Fruit fly (Drosophila melanogaster): ENCODE data around the gene CG18265.

dm6 chr3L:17474711-17475451 lies 35.7 kb downstream of the CG18265 start, which contains the start of the genes UQCR-Q and CG46525:
- TF ChIP-seq psq (optimal IDR thresholded peaks at IDR 0.05): no peak
- no peak for TF ChIP-seq pan (optimal IDR thresholded peaks at IDR 0.05)
- TF ChIP-seq Dll (optimal IDR thresholded peaks at IDR 0.05): no peak
- TF ChIP-seq CG8478 (optimal IDR thresholded peaks at IDR 0.05): no peak
- TF ChIP-seq EcR (GFP tag; optimal IDR thresholded peaks at IDR 0.05): no peak
- no peak for TF ChIP-seq usp (GFP tag; optimal IDR thresholded peaks at IDR 0.05)
